Worm (Caenorhabditis elegans) whole organism, L2 larva: Measurements from ENCODE around the gene F57E7.4.

Experiments used
- ZK546.5 ChIP-seq: sonication (generic microtip); optimal IDR thresholded peaks from 2 replicates; lab custom pipeline; 2017; ENCODE audit warnings: missing biosample characterization, missing genetic modification characterization
- ceh-82 ChIP-seq: fragments of 150-350 bp; optimal IDR thresholded peaks from 2 replicates; lab custom pipeline; 2014; ENCODE audit warnings: missing biosample characterization, missing genetic modification characterization
- dmd-4 ChIP-seq: sonication (generic microtip); optimal IDR thresholded peaks from 2 replicates; lab custom pipeline; 2017; ENCODE audit warnings: missing biosample characterization, missing genetic modification characterization
- gmeb-1 ChIP-seq: fragments of 150-350 bp; optimal IDR thresholded peaks from 2 replicates; lab custom pipeline; 2014; ENCODE audit warnings: missing biosample characterization, missing genetic modification characterization
- lsy-2 ChIP-seq, 2 experiments: fragments of 150-350 bp in 1 of 2; sonication (generic microtip) in 1 of 2; optimal IDR thresholded peaks; 2 replicates each; lab custom pipeline; 2014 to 2017; ENCODE audit warnings: missing biosample characterization in 2 of 2, missing genetic modification characterization in 2 of 2
- nhr-10 ChIP-seq: sonication (generic microtip); optimal IDR thresholded peaks from 2 replicates; lab custom pipeline; 2017; ENCODE audit warnings: missing biosample characterization, missing genetic modification characterization
- nhr-237 ChIP-seq: fragments of 150-350 bp; optimal IDR thresholded peaks from 2 replicates; lab custom pipeline; 2014; ENCODE audit warnings: missing biosample characterization, missing genetic modification characterization

- TF ChIP-seq gmeb-1 (tag; lab: Kevin White, UChicago) (no peak), ZK546.5 (no peak), dmd-4 (tag; lab: Kevin White, UChicago) (no peak), nhr-237 (tag; lab: Kevin White, UChicago) (no peak), ceh-82 (tag; lab: Kevin White, UChicago) (no peak), nhr-10 (no peak), lsy-2 (tag; optimal IDR thresholded peaks at IDR 0.05; lab: Kevin White, UChicago) (no peak)
Measured at ce11 chrV:16483681-16484080, 2.9 kb upstream of the F57E7.4 start, which contains the start of gene srh-139.
